Worm (Caenorhabditis elegans) whole organism, L4 larva: Measurements from ENCODE around the gene F28H7.7.

Source experiments
- aly-2 ChIP-seq: sonication (generic microtip); optimal IDR thresholded peaks from 2 replicates; lab custom pipeline; 2018; ENCODE audit warnings: missing biosample characterization, missing genetic modification characterization
- daf-8 ChIP-seq: fragments of 200-800 bp; sonication (Bioruptor generic); IDR thresholded peaks from 2 replicates; pipeline ENCODE4 v1.3.6; 2022; ENCODE audit warnings: missing genetic modification characterization, missing compliant biosample characterization
- egl-27 ChIP-seq: sonication (generic microtip); optimal IDR thresholded peaks from 3 replicates; lab custom pipeline; 2017; ENCODE audit warnings: missing biosample characterization, missing genetic modification reagents, missing genetic modification characterization
- sdz-12 ChIP-seq: fragments of 200-800 bp; sonication (Bioruptor generic); optimal IDR thresholded peaks from 2 replicates; lab custom pipeline; 2018; ENCODE audit warnings: mild to moderate bottlenecking, missing genetic modification characterization, missing compliant biosample characterization
- skn-1 ChIP-seq: fragments of 150-350 bp; optimal IDR thresholded peaks from 2 replicates; lab custom pipeline; 2014; ENCODE audit warnings: missing biosample characterization, missing genetic modification characterization
- spr-3 ChIP-seq: fragments of 200-800 bp; sonication (Bioruptor generic); optimal IDR thresholded peaks from 2 replicates; lab custom pipeline; 2018; ENCODE audit warnings: mild to moderate bottlenecking, missing genetic modification characterization, missing compliant biosample characterization
- zag-1 ChIP-seq: fragments of 150-350 bp; optimal IDR thresholded peaks from 2 replicates; lab custom pipeline; 2014; ENCODE audit warnings: missing biosample characterization, missing genetic modification characterization

DNA sequence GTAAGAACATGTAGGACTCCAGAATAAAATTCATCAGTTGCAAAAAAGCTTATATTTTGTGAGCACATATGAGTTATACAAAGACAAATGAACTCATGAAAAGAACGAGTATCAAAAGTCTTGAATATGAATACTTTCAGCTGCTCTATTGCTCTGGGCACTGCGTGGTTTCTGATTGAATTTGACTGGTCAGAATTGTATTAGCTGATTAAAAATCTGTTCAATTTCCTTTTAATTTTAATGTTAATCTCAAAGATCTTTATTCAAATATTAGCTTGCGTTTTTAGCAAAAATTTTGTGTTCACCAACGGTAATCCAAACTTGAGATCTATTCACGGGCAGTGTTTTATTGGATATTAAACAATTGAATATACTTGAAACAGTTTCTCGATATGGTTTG is 44.1 kb upstream of the F28H7.7 start, which contains the start of gene srh-184:
- TF ChIP-seq daf-8 (GFP tag; lab: Robert Waterston, UW) (no peak), zag-1 (tag; lab: Kevin White, UChicago) (no peak), spr-3 (no peak), sdz-12 (GFP tag; lab: Kevin White, UChicago) (no peak), egl-27 (no peak), skn-1 (no peak), aly-2 (tag; lab: Kevin White, UChicago) (no peak)
